Worm (Caenorhabditis elegans): ENCODE results near the gene grl-30.
"Not testable (repeated sequence)": the region's sequence is repeated elsewhere in the genome, so short reads cannot be mapped to it uniquely, and the experiment has no call there.

DNA sequence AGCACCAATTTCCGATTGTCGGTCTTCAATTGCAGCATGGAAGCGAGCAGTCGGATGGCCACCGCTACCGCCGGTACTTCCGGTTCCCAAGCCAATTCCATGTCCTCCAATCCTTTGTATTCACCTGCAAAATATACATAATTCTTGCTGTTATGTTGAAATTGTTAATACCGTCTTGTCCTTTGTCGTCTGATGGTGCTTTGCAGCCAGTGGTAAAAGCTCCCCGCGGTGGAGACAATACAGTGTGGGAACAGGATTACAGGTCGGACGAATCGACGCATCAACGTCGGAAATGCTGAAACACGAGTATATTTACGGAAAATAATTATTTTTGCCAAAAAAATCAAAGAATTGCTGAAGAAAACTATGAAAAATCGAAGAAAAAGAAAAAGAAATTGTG is 8.2 kb downstream of the grl-30 start, which contains the start of gene T24A6.17:
- not testable (repeated sequence) for TF ChIP-seq flt-1 (GFP tag; IDR thresholded peaks at IDR 0.05); cog-1 (tag; optimal IDR thresholded peaks at IDR 0.05); tab-1 (GFP tag; IDR thresholded peaks at IDR 0.05)

Measured in whole organism, midembryonic.